Worm (Caenorhabditis elegans) whole organism, L3 larva: ENCODE results near the gene K10H10.12.
A peak's percentile ranks its signal among the peaks of the same experiment; 100 is the strongest.

Experiments
- R02D3.7 ChIP-seq: fragments of 150-350 bp; optimal IDR thresholded peaks from 2 replicates; lab custom pipeline; 2014; ENCODE audit warnings: missing biosample characterization, missing genetic modification characterization
- ZK546.5 ChIP-seq: sonication (generic microtip); optimal IDR thresholded peaks from 2 replicates; lab custom pipeline; 2017; ENCODE audit warnings: missing biosample characterization, missing genetic modification characterization
- ama-1 ChIP-seq: fragments of 150-350 bp; optimal IDR thresholded peaks from 2 replicates; lab custom pipeline; 2018
- ceh-16 ChIP-seq: sonication (generic microtip); optimal IDR thresholded peaks from 2 replicates; lab custom pipeline; 2017; ENCODE audit warnings: missing biosample characterization, missing genetic modification characterization
- ceh-28 ChIP-seq: fragments of 150-350 bp; optimal IDR thresholded peaks from 2 replicates; lab custom pipeline; 2014; ENCODE audit warnings: missing biosample characterization, missing genetic modification reagents, missing genetic modification characterization
- ceh-82 ChIP-seq: fragments of 150-350 bp; optimal IDR thresholded peaks from 2 replicates; lab custom pipeline; 2014; ENCODE audit warnings: missing biosample characterization, missing genetic modification characterization
- ceh-9 ChIP-seq: sonication (generic microtip); optimal IDR thresholded peaks from 2 replicates; lab custom pipeline; 2018; ENCODE audit warnings: missing biosample characterization, missing genetic modification characterization
- daf-12 ChIP-seq: fragments of 150-350 bp; optimal IDR thresholded peaks from 2 replicates; lab custom pipeline; 2014; ENCODE audit warnings: missing biosample characterization, missing genetic modification reagents, missing genetic modification characterization
- egl-27 ChIP-seq: sonication (generic microtip); optimal IDR thresholded peaks from 4 replicates; lab custom pipeline; 2017; ENCODE audit warnings: missing biosample characterization, missing genetic modification reagents, missing genetic modification characterization
- egl-5 ChIP-seq: fragments of 150-350 bp; optimal IDR thresholded peaks from 2 replicates; lab custom pipeline; 2017; ENCODE audit warnings: missing biosample characterization, missing genetic modification reagents, missing genetic modification characterization, inconsistent platforms
- elt-1 ChIP-seq: fragments of 150-350 bp; optimal IDR thresholded peaks from 2 replicates; lab custom pipeline; 2014; ENCODE audit warnings: missing biosample characterization, missing genetic modification characterization
- elt-2 ChIP-seq: sonication (generic microtip); optimal IDR thresholded peaks from 2 replicates; lab custom pipeline; 2016; ENCODE audit warnings: missing genetic modification reagents, mild to moderate bottlenecking, missing genetic modification characterization, missing compliant biosample characterization
- elt-3 ChIP-seq, 3 experiments: fragments of 150-350 bp in 1 of 3; sonication (generic microtip) in 2 of 3; optimal IDR thresholded peaks; 2 replicates in 2 of 3; 4 replicates in 1 of 3; lab custom pipeline; 2014 to 2017; ENCODE audit warnings: missing biosample characterization in 3 of 3, missing genetic modification characterization in 3 of 3
- fkh-10 ChIP-seq: sonication (generic microtip); optimal IDR thresholded peaks from 2 replicates; lab custom pipeline; 2017; ENCODE audit warnings: missing biosample characterization, missing genetic modification reagents, missing genetic modification characterization
- fkh-2 ChIP-seq: fragments of 150-350 bp; optimal IDR thresholded peaks from 2 replicates; lab custom pipeline; 2014; ENCODE audit warnings: missing biosample characterization, missing genetic modification reagents, missing genetic modification characterization
- fos-1 ChIP-seq: fragments of 150-350 bp; optimal IDR thresholded peaks from 2 replicates; lab custom pipeline; 2014; ENCODE audit warnings: missing biosample characterization, missing genetic modification characterization
- hmg-11 ChIP-seq: sonication (generic microtip); optimal IDR thresholded peaks from 2 replicates; lab custom pipeline; 2016; ENCODE audit warnings: missing genetic modification characterization, missing compliant biosample characterization
- lin-15B ChIP-seq: fragments of 150-350 bp; optimal IDR thresholded peaks from 2 replicates; lab custom pipeline; 2014; ENCODE audit warnings: missing biosample characterization, missing genetic modification characterization
- lin-39 ChIP-seq: fragments of 150-350 bp; optimal IDR thresholded peaks from 2 replicates; lab custom pipeline; 2018; ENCODE audit warnings: missing biosample characterization, missing genetic modification reagents, missing genetic modification characterization
- mdl-1 ChIP-seq: fragments of 150-350 bp; optimal IDR thresholded peaks from 2 replicates; lab custom pipeline; 2014; ENCODE audit warnings: missing biosample characterization, missing genetic modification characterization
- mml-1 ChIP-seq: fragments of 150-350 bp; sonication (generic microtip); optimal IDR thresholded peaks from 3 replicates; lab custom pipeline; 2014; ENCODE audit warnings: missing biosample characterization, missing genetic modification characterization
- nfya-1 ChIP-seq: sonication (generic microtip); optimal IDR thresholded peaks from 2 replicates; lab custom pipeline; 2017; ENCODE audit warnings: missing genetic modification characterization, mild to moderate bottlenecking, missing compliant biosample characterization, antibody characterized with exemption, moderate library complexity; ENCODE audit not compliant: insufficient read depth
- nhr-11 ChIP-seq: fragments of 150-350 bp; optimal IDR thresholded peaks from 2 replicates; lab custom pipeline; 2014; ENCODE audit warnings: missing biosample characterization, missing genetic modification characterization
- nhr-12 ChIP-seq: fragments of 150-350 bp; optimal IDR thresholded peaks from 2 replicates; lab custom pipeline; 2014; ENCODE audit warnings: missing biosample characterization, missing genetic modification characterization
- nhr-23 ChIP-seq: fragments of 150-350 bp; optimal IDR thresholded peaks from 2 replicates; lab custom pipeline; 2014; ENCODE audit warnings: missing biosample characterization, missing genetic modification reagents, missing genetic modification characterization
- nhr-237 ChIP-seq: fragments of 150-350 bp; optimal IDR thresholded peaks from 2 replicates; lab custom pipeline; 2014; ENCODE audit warnings: missing biosample characterization, missing genetic modification characterization
- nhr-28 ChIP-seq: fragments of 150-350 bp; optimal IDR thresholded peaks from 2 replicates; lab custom pipeline; 2014; ENCODE audit warnings: missing biosample characterization, missing genetic modification characterization
- nhr-67 ChIP-seq: fragments of 150-350 bp; optimal IDR thresholded peaks from 2 replicates; lab custom pipeline; 2014; ENCODE audit warnings: missing biosample characterization, missing genetic modification characterization
- nhr-76 ChIP-seq: fragments of 150-350 bp; sonication (generic microtip); optimal IDR thresholded peaks from 5 replicates; lab custom pipeline; 2014; ENCODE audit warnings: missing biosample characterization, missing genetic modification characterization
- nhr-77 ChIP-seq: fragments of 150-350 bp; optimal IDR thresholded peaks from 2 replicates; lab custom pipeline; 2014; ENCODE audit warnings: missing biosample characterization, missing genetic modification characterization
- pha-4 ChIP-seq: fragments of 150-350 bp; optimal IDR thresholded peaks from 2 replicates; lab custom pipeline; 2014; ENCODE audit warnings: missing biosample characterization, missing genetic modification reagents, missing genetic modification characterization
- pqm-1 ChIP-seq: fragments of 150-350 bp; optimal IDR thresholded peaks from 2 replicates; lab custom pipeline; 2017; ENCODE audit warnings: missing biosample characterization, missing genetic modification characterization, inconsistent platforms
- sea-2 ChIP-seq: fragments of 150-350 bp; sonication (generic microtip); optimal IDR thresholded peaks from 4 replicates; lab custom pipeline; 2014; ENCODE audit warnings: missing biosample characterization, missing genetic modification reagents, missing genetic modification characterization
- snpc-4 ChIP-seq: fragments of 150-350 bp; optimal IDR thresholded peaks from 2 replicates; lab custom pipeline; 2014; ENCODE audit warnings: missing biosample characterization, missing genetic modification characterization
- tbx-2 ChIP-seq: sonication (generic microtip); optimal IDR thresholded peaks from 2 replicates; lab custom pipeline; 2016; ENCODE audit warnings: mild to moderate bottlenecking, missing genetic modification characterization, missing compliant biosample characterization
- unc-62 ChIP-seq: fragments of 150-350 bp; sonication (generic microtip); optimal IDR thresholded peaks from 4 replicates; lab custom pipeline; 2014; ENCODE audit warnings: missing biosample characterization, missing genetic modification reagents, missing genetic modification characterization
- zag-1 ChIP-seq: fragments of 150-350 bp; optimal IDR thresholded peaks from 2 replicates; lab custom pipeline; 2014; ENCODE audit warnings: missing biosample characterization, missing genetic modification characterization
- ztf-4 ChIP-seq: fragments of 150-350 bp; optimal IDR thresholded peaks from 2 replicates; lab custom pipeline; 2014; ENCODE audit warnings: missing biosample characterization, missing genetic modification characterization

The K10H10.12 gene

DNA sequence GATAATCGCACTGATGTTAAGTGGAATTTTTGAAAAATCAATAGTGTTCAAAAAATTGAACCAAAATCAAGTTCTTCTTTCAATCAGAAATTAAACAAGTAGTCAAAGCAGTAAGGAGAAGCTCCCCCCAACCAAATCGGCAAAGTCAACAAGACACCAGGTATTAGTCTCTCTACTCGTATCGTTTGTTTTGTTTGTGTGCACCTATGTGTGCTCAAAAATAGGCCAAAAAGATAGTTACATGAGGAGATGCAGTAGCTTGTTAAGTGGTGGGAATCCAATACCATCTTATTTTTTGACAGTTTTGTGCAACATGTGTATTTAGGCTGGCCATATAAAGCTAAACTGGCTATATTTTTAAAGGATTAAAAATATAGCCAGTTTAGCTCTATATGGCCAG is at the start of gene K10H10.12:
Gene K10H10.12 (minus strand): TSS at position 101 of the 400 bp plus-strand sequence.
- TF ChIP-seq mml-1 (tag; lab: Kevin White, UChicago) (no peak), pha-4 (tag; lab: Kevin White, UChicago) (peak; percentile 41), fkh-2 (tag; lab: Kevin White, UChicago) (no peak)
- TF ChIP-seq, all 47 proteins: peak for 1

DNA sequence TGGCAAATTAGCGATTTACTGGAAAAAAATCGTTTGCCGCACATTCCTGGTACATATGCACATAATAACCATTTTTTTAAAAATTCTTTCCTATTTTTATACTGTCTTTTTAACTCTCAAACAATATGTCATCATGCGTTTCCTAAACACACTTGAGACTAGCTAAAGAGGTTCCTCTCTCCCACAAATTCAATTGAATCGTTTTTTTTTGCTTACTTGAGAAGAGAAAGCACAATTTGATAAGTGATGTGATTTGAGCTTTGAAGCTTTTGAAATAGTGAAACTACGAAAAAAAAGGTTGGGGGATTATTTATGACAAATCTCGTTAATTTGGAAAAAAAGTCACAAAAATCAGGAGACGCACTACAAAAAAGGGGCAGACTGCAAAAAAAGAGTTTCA is 48.9 kb upstream of the K10H10.12 start:
- TF ChIP-seq zag-1, result no peak
- peak; percentile 51 for TF ChIP-seq fkh-10 (GFP tag; lab: Kevin White, UChicago)

DNA sequence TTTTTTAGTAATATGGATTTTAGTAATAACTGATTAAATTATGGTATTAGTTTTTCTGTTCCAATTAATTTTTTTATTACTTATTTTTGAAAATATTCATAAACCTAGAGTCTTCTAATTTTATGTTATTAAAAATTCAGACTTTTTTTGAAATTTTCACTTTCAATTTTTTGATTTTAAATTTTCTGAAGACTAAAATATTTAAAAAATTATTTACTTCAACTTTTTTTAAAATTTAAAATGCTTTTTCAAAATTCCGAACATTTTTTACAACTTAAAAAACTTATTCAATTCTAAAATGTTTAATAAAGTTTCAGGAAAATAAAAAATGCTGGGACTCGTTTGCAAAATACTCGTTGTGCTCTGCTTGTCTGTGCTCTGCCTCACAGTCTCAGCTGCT is 44.5 kb upstream of the K10H10.12 start, which contains the start of gene nlp-41:
Gene nlp-41 (plus strand): TSS at position 301 of the 400 bp plus-strand sequence.
- no peak for TF ChIP-seq nhr-76
- no peak for TF ChIP-seq nhr-11 (tag; lab: Kevin White, UChicago)
- TF ChIP-seq fos-1 (tag; lab: Kevin White, UChicago), result no peak
- no peak for TF ChIP-seq hmg-11
- TF ChIP-seq daf-12, result no peak
- TF ChIP-seq ceh-28 (tag; lab: Kevin White, UChicago), result no peak
- no peak for TF ChIP-seq unc-62
- TF ChIP-seq nhr-77 (tag; lab: Kevin White, UChicago), result no peak
- no peak for TF ChIP-seq ztf-4 (tag; lab: Kevin White, UChicago)
- no peak for TF ChIP-seq nhr-237 (tag; lab: Kevin White, UChicago)
- no peak for TF ChIP-seq nhr-67
- TF ChIP-seq mdl-1, result no peak
- no peak for TF ChIP-seq ceh-9
- TF ChIP-seq, all 47 proteins: peak for 0

DNA sequence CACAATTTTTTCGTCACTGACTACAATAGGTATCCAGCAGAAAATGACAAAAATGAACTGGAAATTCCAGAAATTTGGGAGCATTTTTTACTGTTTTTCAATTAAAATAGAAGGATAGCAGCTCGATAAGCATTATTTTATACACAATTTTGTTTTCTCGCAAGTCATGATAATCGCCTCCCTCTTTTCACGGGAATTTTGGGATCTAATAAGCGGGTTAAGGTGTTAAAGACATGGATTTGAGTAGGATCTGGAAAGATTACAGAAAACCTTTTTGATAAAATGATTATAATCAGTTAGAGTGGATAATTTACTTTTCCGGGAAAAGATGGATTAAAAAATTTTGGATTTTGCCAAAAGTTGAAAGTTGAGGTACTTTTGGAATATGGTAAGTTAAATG is 42.5 kb upstream of the K10H10.12 start, which contains the start of gene gcy-29:
Gene gcy-29 (minus strand): TSS at position 101 of the 400 bp plus-strand sequence.
- TF ChIP-seq nhr-12, result no peak
- no peak for TF ChIP-seq tbx-2 (tag; lab: Kevin White, UChicago)
- TF ChIP-seq unc-62, result no peak
- no peak for TF ChIP-seq pha-4 (tag; lab: Kevin White, UChicago)

DNA sequence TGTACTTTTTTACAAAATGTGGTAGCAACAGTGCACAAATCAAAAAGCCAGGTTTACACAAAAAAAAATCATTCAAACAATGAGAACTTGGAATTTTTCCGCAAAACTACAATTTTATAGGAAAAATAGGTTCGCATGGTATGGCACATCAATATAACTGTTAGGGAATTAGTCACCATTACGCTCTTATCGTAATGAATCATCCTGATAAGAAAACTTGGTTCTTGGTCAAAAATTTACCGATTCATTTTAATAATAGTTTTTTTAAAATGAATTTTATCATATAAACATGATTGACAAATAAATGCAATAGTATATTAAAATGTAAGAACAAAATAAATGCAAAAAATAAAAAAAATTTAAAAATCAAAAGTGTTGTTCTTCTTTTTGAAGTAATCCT is 34.4 kb upstream of the K10H10.12 start:
- TF ChIP-seq hmg-11 (no peak), elt-2 (tag; lab: Kevin White, UChicago) (peak; percentile 59), nhr-23 (tag; lab: Kevin White, UChicago) (no peak), pqm-1 (tag; lab: Kevin White, UChicago) (peak; percentile 66)
- TF ChIP-seq, all 47 proteins: peak for 2

DNA sequence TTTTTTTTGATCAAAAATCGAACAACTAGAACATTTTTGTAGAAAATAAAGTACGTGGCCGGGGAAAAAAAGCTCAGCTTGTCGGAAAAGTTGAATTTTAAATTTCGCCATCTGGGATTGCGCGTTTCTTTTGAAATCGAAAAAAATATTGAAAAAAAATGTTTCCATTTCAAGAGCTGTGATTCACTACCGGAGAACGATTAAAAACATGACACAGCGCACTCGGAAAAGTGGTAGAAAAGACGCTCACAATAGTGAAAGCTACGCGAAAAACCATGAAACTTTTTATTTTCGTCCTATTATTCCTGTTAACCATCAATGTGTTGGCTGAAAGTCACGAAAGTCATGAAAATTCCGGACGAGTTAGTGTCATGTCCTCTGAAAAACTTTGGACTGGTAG is 31.6 kb upstream of the K10H10.12 start, which contains the start of the genes clec-147 and C04H5.7:
Gene clec-147 (minus strand): TSS at position 101 of the 400 bp plus-strand sequence.
Gene C04H5.7 (plus strand): TSS at position 219 of the 400 bp plus-strand sequence.
- TF ChIP-seq lin-15B (tag; lab: Kevin White, UChicago) (no peak), lin-39 (no peak), ZK546.5 (tag; lab: Kevin White, UChicago) (no peak), ceh-82 (tag; lab: Kevin White, UChicago) (no peak), nfya-1 (tag; lab: Kevin White, UChicago) (no peak), nhr-67 (no peak), ceh-16 (tag; lab: Kevin White, UChicago) (no peak)

DNA sequence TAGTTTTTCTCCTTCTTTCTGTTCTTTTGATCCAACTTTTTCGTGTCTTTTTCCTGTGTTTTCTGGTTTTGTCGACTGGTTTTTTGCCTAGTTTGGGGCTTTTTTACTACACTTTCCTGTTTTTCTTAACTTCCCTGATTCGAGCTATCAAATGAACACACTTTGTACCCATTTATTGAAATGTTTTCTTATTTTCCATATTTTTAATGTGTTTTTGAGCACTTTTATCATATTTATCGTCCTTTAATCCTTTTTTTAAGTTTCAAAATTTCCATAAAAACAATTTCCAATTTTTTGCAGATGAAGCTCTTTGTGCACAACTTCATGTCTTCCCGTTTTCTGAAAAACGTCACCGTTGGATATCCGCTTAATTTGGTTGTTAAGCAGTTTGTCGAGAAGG is 27.9 kb upstream of the K10H10.12 start, which contains the start of gene C04H5.1:
Gene C04H5.1 (plus strand): TSS at position 301 of the 400 bp plus-strand sequence.
- TF ChIP-seq mml-1 (tag; lab: Kevin White, UChicago), result no peak
- TF ChIP-seq egl-5 (tag; lab: Kevin White, UChicago), result no peak
- no peak for TF ChIP-seq tbx-2 (tag; lab: Kevin White, UChicago)
- no peak for TF ChIP-seq sea-2 (GFP tag; lab: Kevin White, UChicago)
- TF ChIP-seq ama-1 (lab: Kevin White, UChicago), result no peak
- no peak for TF ChIP-seq egl-27 (tag; lab: Kevin White, UChicago)
- TF ChIP-seq R02D3.7, result no peak
- no peak for TF ChIP-seq fkh-2 (tag; lab: Kevin White, UChicago)
- no peak for TF ChIP-seq elt-3 (tag; optimal IDR thresholded peaks at IDR 0.05; lab: Kevin White, UChicago)
- no peak for TF ChIP-seq elt-1 (tag; lab: Kevin White, UChicago)
- no peak for TF ChIP-seq hmg-11
- no peak for TF ChIP-seq ztf-4 (tag; lab: Kevin White, UChicago)
- no peak for TF ChIP-seq lin-15B (tag; lab: Kevin White, UChicago)
- no peak for TF ChIP-seq nhr-12
- TF ChIP-seq snpc-4 (tag; lab: Kevin White, UChicago), result no peak
- TF ChIP-seq nhr-28 (tag; lab: Kevin White, UChicago), result no peak
- TF ChIP-seq nhr-23 (tag; lab: Kevin White, UChicago), result no peak
- no peak for TF ChIP-seq pha-4 (tag; lab: Kevin White, UChicago)
- TF ChIP-seq pqm-1 (tag; lab: Kevin White, UChicago), result no peak
- no peak for TF ChIP-seq nhr-77 (tag; lab: Kevin White, UChicago)
